Worm (Caenorhabditis elegans): ENCODE results near the gene ubc-15.
A peak's percentile ranks its signal among the peaks of the same experiment; 100 is the strongest.

Gene ubc-15

ce11 chrII:2865355-2865754 is 48.0 kb downstream of the ubc-15 start:
- TF ChIP-seq T22C8.4 (GFP tag; IDR thresholded peaks at IDR 0.05) (no peak), cog-1 (tag; optimal IDR thresholded peaks at IDR 0.05) (no peak), ztf-29 (GFP tag; IDR thresholded peaks at IDR 0.05) (no peak), ztf-23 (GFP tag; IDR thresholded peaks at IDR 0.05) (no peak), ref-1 (GFP tag; conservative IDR thresholded peaks at IDR 0.05) (no peak), tab-1 (GFP tag; IDR thresholded peaks at IDR 0.05) (no peak), med-1 (GFP tag; optimal IDR thresholded peaks at IDR 0.05; ENCODE audit: insufficient read depth) (no peak), klf-2 (GFP tag; conservative IDR thresholded peaks at IDR 0.05) (no peak), flt-1 (GFP tag; IDR thresholded peaks at IDR 0.05) (no peak)

ce11 chrII:2864229-2864628 is 49.2 kb downstream of the ubc-15 start, which contains the start of gene Y110A2AL.5:
Gene Y110A2AL.5 (plus strand): TSS chrII:2864529.
- TF ChIP-seq ztf-23 (GFP tag; IDR thresholded peaks at IDR 0.05) (no peak), ref-1 (GFP tag; conservative IDR thresholded peaks at IDR 0.05) (no peak), flt-1 (GFP tag; IDR thresholded peaks at IDR 0.05) (no peak), T22C8.4 (GFP tag; IDR thresholded peaks at IDR 0.05) (no peak), tab-1 (GFP tag; IDR thresholded peaks at IDR 0.05) (no peak), med-1 (GFP tag; optimal IDR thresholded peaks at IDR 0.05; ENCODE audit: insufficient read depth) (no peak)

ce11 chrII:2862557-2863035 is 50.8 kb downstream of the ubc-15 start:
- TF ChIP-seq ref-1 (GFP tag; conservative IDR thresholded peaks at IDR 0.05) (no peak), ztf-29 (GFP tag; IDR thresholded peaks at IDR 0.05) (peak; percentile 8; the same call in 1 of the 2 replicates), med-1 (GFP tag; optimal IDR thresholded peaks at IDR 0.05; ENCODE audit: insufficient read depth) (no peak)

- TF ChIP-seq ztf-29 (GFP tag; IDR thresholded peaks at IDR 0.05), result no peak
- TF ChIP-seq flt-1 (GFP tag; IDR thresholded peaks at IDR 0.05), result 0 out of 2 replicates have a peak, but pooled peaks have one; percentile 57
- no peak for TF ChIP-seq T22C8.4 (GFP tag; IDR thresholded peaks at IDR 0.05)
- 0 out of 2 replicates have a peak, but pooled peaks have one; percentile 46 for TF ChIP-seq tab-1 (GFP tag; IDR thresholded peaks at IDR 0.05)
- no peak for TF ChIP-seq klf-2 (GFP tag; conservative IDR thresholded peaks at IDR 0.05)
- 0 out of 2 replicates have a peak, but pooled peaks have one; percentile 7 for TF ChIP-seq ztf-23 (GFP tag; IDR thresholded peaks at IDR 0.05)
- TF ChIP-seq cog-1 (tag; optimal IDR thresholded peaks at IDR 0.05), result no peak
- no peak for TF ChIP-seq med-1 (GFP tag; optimal IDR thresholded peaks at IDR 0.05; ENCODE audit: insufficient read depth)
- no peak for TF ChIP-seq ref-1 (GFP tag; conservative IDR thresholded peaks at IDR 0.05)
These were observed 51.9 kb downstream of the ubc-15 start for ce11 chrII:2861385-2862099.

ce11 chrII:2859873-2860821 is 53.3 kb downstream of the ubc-15 start:
- TF ChIP-seq med-1 (GFP tag; optimal IDR thresholded peaks at IDR 0.05; ENCODE audit: insufficient read depth) (no peak), T22C8.4 (GFP tag; IDR thresholded peaks at IDR 0.05) (no peak), ztf-23 (GFP tag; IDR thresholded peaks at IDR 0.05) (peak; percentile 52; the same call in 1 of the 2 replicates), tab-1 (GFP tag; IDR thresholded peaks at IDR 0.05) (peak; percentile 64), cog-1 (tag; optimal IDR thresholded peaks at IDR 0.05) (no peak), ref-1 (GFP tag; conservative IDR thresholded peaks at IDR 0.05) (no peak), ztf-29 (GFP tag; IDR thresholded peaks at IDR 0.05) (no peak), klf-2 (GFP tag; conservative IDR thresholded peaks at IDR 0.05) (no peak), flt-1 (GFP tag; IDR thresholded peaks at IDR 0.05) (peak; percentile 81)

ce11 chrII:2859315-2859714 is 54.1 kb downstream of the ubc-15 start:
- TF ChIP-seq flt-1 (GFP tag; IDR thresholded peaks at IDR 0.05) (no peak), ztf-23 (GFP tag; IDR thresholded peaks at IDR 0.05) (no peak), tab-1 (GFP tag; IDR thresholded peaks at IDR 0.05) (no peak), ztf-29 (GFP tag; IDR thresholded peaks at IDR 0.05) (no peak; the same call in 1 of the 2 replicates), med-1 (GFP tag; optimal IDR thresholded peaks at IDR 0.05; ENCODE audit: insufficient read depth) (no peak), T22C8.4 (GFP tag; IDR thresholded peaks at IDR 0.05) (no peak), ref-1 (GFP tag; conservative IDR thresholded peaks at IDR 0.05) (no peak), klf-2 (GFP tag; conservative IDR thresholded peaks at IDR 0.05) (no peak), cog-1 (tag; optimal IDR thresholded peaks at IDR 0.05) (no peak)

ce11 chrII:2858851-2859250 is 54.6 kb downstream of the ubc-15 start:
- no peak for TF ChIP-seq ref-1 (GFP tag; conservative IDR thresholded peaks at IDR 0.05)
- no peak for TF ChIP-seq flt-1 (GFP tag; IDR thresholded peaks at IDR 0.05)
- no peak for TF ChIP-seq tab-1 (GFP tag; IDR thresholded peaks at IDR 0.05)
- TF ChIP-seq klf-2 (GFP tag; conservative IDR thresholded peaks at IDR 0.05), result no peak

- no peak for TF ChIP-seq ref-1 (GFP tag; conservative IDR thresholded peaks at IDR 0.05)
- TF ChIP-seq ztf-23 (GFP tag; IDR thresholded peaks at IDR 0.05), result no peak
- TF ChIP-seq flt-1 (GFP tag; IDR thresholded peaks at IDR 0.05), result no peak
- TF ChIP-seq klf-2 (GFP tag; conservative IDR thresholded peaks at IDR 0.05), result no peak
- no peak for TF ChIP-seq ztf-29 (GFP tag; IDR thresholded peaks at IDR 0.05)
- no peak for TF ChIP-seq T22C8.4 (GFP tag; IDR thresholded peaks at IDR 0.05)
- no peak for TF ChIP-seq med-1 (GFP tag; optimal IDR thresholded peaks at IDR 0.05; ENCODE audit: insufficient read depth)
- TF ChIP-seq tab-1 (GFP tag; IDR thresholded peaks at IDR 0.05), result no peak
- TF ChIP-seq cog-1 (tag; optimal IDR thresholded peaks at IDR 0.05), result no peak
These were observed 55.8 kb downstream of the ubc-15 start for ce11 chrII:2857559-2857958.

ce11 chrII:2856114-2856513 is 57.3 kb downstream of the ubc-15 start:
- no peak for TF ChIP-seq flt-1 (GFP tag; IDR thresholded peaks at IDR 0.05)
- TF ChIP-seq ref-1 (GFP tag; conservative IDR thresholded peaks at IDR 0.05), result no peak
- TF ChIP-seq klf-2 (GFP tag; conservative IDR thresholded peaks at IDR 0.05), result no peak
- TF ChIP-seq ztf-23 (GFP tag; IDR thresholded peaks at IDR 0.05), result no peak
- TF ChIP-seq med-1 (GFP tag; optimal IDR thresholded peaks at IDR 0.05; ENCODE audit: insufficient read depth), result no peak
- no peak for TF ChIP-seq T22C8.4 (GFP tag; IDR thresholded peaks at IDR 0.05)
- TF ChIP-seq cog-1 (tag; optimal IDR thresholded peaks at IDR 0.05), result no peak
- no peak for TF ChIP-seq ztf-29 (GFP tag; IDR thresholded peaks at IDR 0.05)
- TF ChIP-seq tab-1 (GFP tag; IDR thresholded peaks at IDR 0.05), result no peak
